Fruit fly (Drosophila melanogaster): Measurements from ENCODE around the gene swm.

The swm gene

DNA sequence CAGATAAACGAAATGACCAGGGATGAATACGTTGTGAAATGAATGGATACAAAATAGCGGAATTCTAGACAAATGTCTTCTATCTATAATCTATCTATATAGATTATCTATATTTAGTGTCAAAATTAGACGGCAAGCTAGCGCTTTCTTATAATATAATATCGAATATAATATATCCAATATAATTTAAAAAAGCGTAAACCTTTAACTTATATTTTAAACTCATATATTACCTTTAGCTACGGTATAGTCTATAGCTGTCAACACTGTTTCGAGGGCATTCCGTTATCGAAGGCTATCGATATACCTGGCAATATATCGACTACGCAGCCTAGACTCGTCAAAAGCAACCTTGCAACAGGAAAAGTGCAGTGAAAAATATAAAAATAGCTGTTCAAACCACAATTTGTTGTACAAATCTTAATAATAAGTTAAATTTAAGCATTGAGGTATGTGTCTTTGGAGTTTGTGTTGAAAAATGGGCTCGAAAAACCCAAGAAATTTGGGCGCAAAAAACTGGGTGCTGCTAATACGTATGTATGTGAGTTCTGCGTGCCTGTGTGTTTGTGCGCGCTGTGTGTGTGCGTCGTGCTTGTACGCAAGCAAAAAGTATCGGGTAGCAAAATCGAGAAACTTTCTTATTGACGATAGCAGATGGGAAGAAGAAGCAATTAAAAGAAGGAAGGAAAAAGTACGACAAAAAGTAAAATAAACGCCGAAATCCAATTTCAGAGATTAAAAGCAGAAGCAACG, at the start of gene swm, which contains the start of gene Ctu2 (continued):
- no peak for TF ChIP-seq grn (GFP tag; optimal IDR thresholded peaks at IDR 0.05)
- TF ChIP-seq CG17612 (GFP tag; IDR thresholded peaks at IDR 0.05) = no peak
- peak; percentile 47 for TF ChIP-seq CG17186 (GFP tag; optimal IDR thresholded peaks at IDR 0.05)
- peak; percentile 7 for TF ChIP-seq zfh2 (GFP tag; optimal IDR thresholded peaks at IDR 0.05)
- TF ChIP-seq CG2202 (tag; optimal IDR thresholded peaks at IDR 0.05) = peak; percentile 40
- no peak for TF ChIP-seq BtbVII (GFP tag; optimal IDR thresholded peaks at IDR 0.05)
- TF ChIP-seq insv (GFP tag; optimal IDR thresholded peaks at IDR 0.05) = peak in 1 of 2 experiments; percentile 51
- TF ChIP-seq bab2 (GFP tag; optimal IDR thresholded peaks at IDR 0.05) = no peak
- TF ChIP-seq slou (GFP tag; optimal IDR thresholded peaks at IDR 0.05) = peak; percentile 34
- TF ChIP-seq Xbp1 (GFP tag; optimal IDR thresholded peaks at IDR 0.05) = peak; percentile 68
- TF ChIP-seq CG3838 (GFP tag; optimal IDR thresholded peaks at IDR 0.05) = no peak
- TF ChIP-seq dmrt99B (tag; optimal IDR thresholded peaks at IDR 0.05) = no peak
- no peak for TF ChIP-seq gt (GFP tag; IDR thresholded peaks at IDR 0.05)
- peak; percentile 81 for TF ChIP-seq Dref (GFP tag; IDR thresholded peaks at IDR 0.05)
- peak; percentile 68 for TF ChIP-seq CG13296 (GFP tag; optimal IDR thresholded peaks at IDR 0.05)
- TF ChIP-seq Ssrp (tag; optimal IDR thresholded peaks at IDR 0.05) = peak; percentile 70
- TF ChIP-seq chinmo (GFP tag; IDR thresholded peaks at IDR 0.05; ENCODE audit: partially characterized antibody) = 0 out of 4 replicates have a peak, but pooled peaks have one; percentile 80
- TF ChIP-seq NC2β (GFP tag; optimal IDR thresholded peaks at IDR 0.05) = no peak
- TF ChIP-seq kay (GFP tag; optimal IDR thresholded peaks at IDR 0.05) = no peak
- no peak for TF ChIP-seq CG3163 (GFP tag; optimal IDR thresholded peaks at IDR 0.05)
- peak; percentile 72 for TF ChIP-seq Ptx1 (GFP tag; IDR thresholded peaks at IDR 0.05)
- no peak for TF ChIP-seq sqz (GFP tag; optimal IDR thresholded peaks at IDR 0.05)
- TF ChIP-seq onecut (GFP tag; IDR thresholded peaks at IDR 0.05) = no peak
- TF ChIP-seq aop (GFP tag; IDR thresholded peaks at IDR 0.05) = no peak
- no peak for TF ChIP-seq CG8359 (GFP tag; optimal IDR thresholded peaks at IDR 0.05; ENCODE audit: borderline replicate concordance)
- peak; percentile 36; the same call in 1 of the 2 replicates for TF ChIP-seq CG31224 (GFP tag; IDR thresholded peaks at IDR 0.05)
- TF ChIP-seq Fer3 (tag; optimal IDR thresholded peaks at IDR 0.05) = peak; percentile 82
- no peak for TF ChIP-seq so (GFP tag; IDR thresholded peaks at IDR 0.05)
- peak; percentile 81 for TF ChIP-seq CG8478 (optimal IDR thresholded peaks at IDR 0.05)
- peak; percentile 71 for TF ChIP-seq CG9727 (GFP tag; optimal IDR thresholded peaks at IDR 0.05)
- peak; percentile 56 for TF ChIP-seq CG4404 (GFP tag; IDR thresholded peaks at IDR 0.05)
- TF ChIP-seq CG31365 (tag; optimal IDR thresholded peaks at IDR 0.05) = no peak
- no peak for TF ChIP-seq CG4360 (GFP tag; IDR thresholded peaks at IDR 0.05)
- no peak for TF ChIP-seq CG15011 (GFP tag; optimal IDR thresholded peaks at IDR 0.05)
- peak; percentile 28 for TF ChIP-seq lilli (GFP tag; optimal IDR thresholded peaks at IDR 0.05)
- 0 out of 2 replicates have a peak, but pooled peaks have one; percentile 27 for TF ChIP-seq H2.0 (GFP tag; IDR thresholded peaks at IDR 0.05)
- TF ChIP-seq Sin3A (optimal IDR thresholded peaks at IDR 0.05) = peak; percentile 66
- peak; percentile 81 for TF ChIP-seq CG2712 (tag; optimal IDR thresholded peaks at IDR 0.05)
- no peak for TF ChIP-seq ase (GFP tag; IDR thresholded peaks at IDR 0.05)
- peak; percentile 23 for TF ChIP-seq pum (GFP tag; optimal IDR thresholded peaks at IDR 0.05)
- TF ChIP-seq CG6254 (GFP tag; optimal IDR thresholded peaks at IDR 0.05) = no peak
- peak; percentile 76 for TF ChIP-seq unpg (GFP tag; optimal IDR thresholded peaks at IDR 0.05)
- TF ChIP-seq hth (optimal IDR thresholded peaks at IDR 0.05) = no peak
- TF ChIP-seq CG13123 (GFP tag; optimal IDR thresholded peaks at IDR 0.05) = no peak
- no peak for TF ChIP-seq stc (GFP tag; IDR thresholded peaks at IDR 0.05)
- TF ChIP-seq CG17385 (GFP tag; optimal IDR thresholded peaks at IDR 0.05) = peak; percentile 94
- TF ChIP-seq CG2875 (GFP tag; optimal IDR thresholded peaks at IDR 0.05) = no peak
- TF ChIP-seq Xrp1 (GFP tag; IDR thresholded peaks at IDR 0.05) = peak; percentile 72
- TF ChIP-seq CG11093 (GFP tag; IDR thresholded peaks at IDR 0.05) = 0 out of 3 replicates have a peak, but pooled peaks have one; percentile 32
- no peak for TF ChIP-seq CG16779 (GFP tag; IDR thresholded peaks at IDR 0.05)
- TF ChIP-seq CG42726 (GFP tag; IDR thresholded peaks at IDR 0.05; ENCODE audit: partially characterized antibody) = 0 out of 2 replicates have a peak, but pooled peaks have one; percentile 11

Data from whole organism, embryonic.